Worm (Caenorhabditis elegans): ENCODE measurements around the gene ZK1240.1.
A peak's percentile ranks its signal among the peaks of the same experiment; 100 is the strongest.

ZK1240.1 gene

DNA sequence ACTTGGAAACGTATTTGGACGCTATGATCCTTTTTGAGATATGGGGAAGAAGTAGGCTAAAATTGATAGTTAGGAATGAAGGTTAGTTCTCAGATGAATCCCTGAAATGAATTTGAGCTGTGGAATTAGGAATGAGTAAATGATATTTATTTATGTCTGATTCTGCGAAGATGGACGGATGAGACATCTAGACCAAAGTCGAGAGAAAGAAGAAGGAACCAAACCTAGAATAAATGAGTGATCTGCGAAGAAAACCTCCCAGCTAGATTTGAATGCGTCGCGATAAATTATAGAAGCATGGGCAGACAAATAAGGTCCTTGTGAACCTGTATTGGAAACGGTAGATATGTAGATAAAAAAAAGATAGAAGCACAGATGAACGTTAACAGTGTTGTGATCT is 30.8 kb downstream of the ZK1240.1 start, which contains the start of gene F43C11.16:
Gene F43C11.16 (minus strand): TSS at position 101 of the 400 bp plus-strand sequence.
- no peak for TF ChIP-seq aly-2 (tag; optimal IDR thresholded peaks at IDR 0.05)
- no peak for TF ChIP-seq efl-1 (optimal IDR thresholded peaks at IDR 0.05)
- peak in 1 of 2 experiments; percentile 18 for TF ChIP-seq efl-1 (GFP tag; optimal IDR thresholded peaks at IDR 0.05 in 1 of 2)

DNA sequence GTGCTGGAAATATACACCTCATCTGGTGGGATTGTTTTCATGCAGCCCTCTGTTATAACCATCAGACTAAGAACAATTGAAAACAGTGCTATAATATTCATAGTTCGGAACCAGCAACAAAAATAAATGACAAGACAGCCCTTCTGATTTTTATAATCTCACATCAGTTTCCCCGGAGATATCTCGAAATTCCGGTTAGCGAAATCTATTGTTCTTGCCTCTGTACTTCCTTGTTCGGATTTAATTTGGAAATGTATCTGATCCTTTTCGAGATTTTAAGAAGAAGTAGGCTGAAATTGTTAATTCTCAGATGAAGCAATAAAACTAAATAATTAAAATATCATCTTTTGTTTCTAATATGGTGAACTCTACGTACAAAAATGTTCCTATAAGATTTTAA is 34.5 kb downstream of the ZK1240.1 start, which contains the start of gene F43C11.11:
Gene F43C11.11 (minus strand): TSS at position 101 of the 400 bp plus-strand sequence.
- TF ChIP-seq hlh-17 (GFP tag; optimal IDR thresholded peaks at IDR 0.05; ENCODE audit: borderline replicate concordance), result no peak
- no peak for TF ChIP-seq egl-13 (tag; optimal IDR thresholded peaks at IDR 0.05)
- no peak for TF ChIP-seq efl-1 (optimal IDR thresholded peaks at IDR 0.05)
- TF ChIP-seq efl-1 (GFP tag; optimal IDR thresholded peaks at IDR 0.05 in 1 of 2), result no peak
- no peak for TF ChIP-seq aly-2 (tag; optimal IDR thresholded peaks at IDR 0.05)
- no peak for TF ChIP-seq F16B12.6 (tag; optimal IDR thresholded peaks at IDR 0.05)
- TF ChIP-seq tbx-2 (tag; optimal IDR thresholded peaks at IDR 0.05), result no peak
- no peak for TF ChIP-seq nhr-85 (tag)
- no peak for TF ChIP-seq jun-1 (tag; optimal IDR thresholded peaks at IDR 0.05)
- no peak for TF ChIP-seq fos-1 (tag; optimal IDR thresholded peaks at IDR 0.05)
- no peak for TF ChIP-seq sox-4 (tag; optimal IDR thresholded peaks at IDR 0.05)
- no peak for TF ChIP-seq ceh-90 (tag; optimal IDR thresholded peaks at IDR 0.05)
- no peak for TF ChIP-seq ceh-88 (GFP tag; IDR thresholded peaks at IDR 0.05)
- no peak for TF ChIP-seq unc-98 (GFP tag; IDR thresholded peaks at IDR 0.05)
- TF ChIP-seq irx-1 (tag; optimal IDR thresholded peaks at IDR 0.05), result no peak
- TF ChIP-seq lin-35 (GFP tag; optimal IDR thresholded peaks at IDR 0.05), result no peak
- no peak for TF ChIP-seq unc-62 (GFP tag; optimal IDR thresholded peaks at IDR 0.05)
- no peak for TF ChIP-seq zip-4 (GFP tag; optimal IDR thresholded peaks at IDR 0.05)
- no peak for TF ChIP-seq unc-130 (tag; optimal IDR thresholded peaks at IDR 0.05)

DNA sequence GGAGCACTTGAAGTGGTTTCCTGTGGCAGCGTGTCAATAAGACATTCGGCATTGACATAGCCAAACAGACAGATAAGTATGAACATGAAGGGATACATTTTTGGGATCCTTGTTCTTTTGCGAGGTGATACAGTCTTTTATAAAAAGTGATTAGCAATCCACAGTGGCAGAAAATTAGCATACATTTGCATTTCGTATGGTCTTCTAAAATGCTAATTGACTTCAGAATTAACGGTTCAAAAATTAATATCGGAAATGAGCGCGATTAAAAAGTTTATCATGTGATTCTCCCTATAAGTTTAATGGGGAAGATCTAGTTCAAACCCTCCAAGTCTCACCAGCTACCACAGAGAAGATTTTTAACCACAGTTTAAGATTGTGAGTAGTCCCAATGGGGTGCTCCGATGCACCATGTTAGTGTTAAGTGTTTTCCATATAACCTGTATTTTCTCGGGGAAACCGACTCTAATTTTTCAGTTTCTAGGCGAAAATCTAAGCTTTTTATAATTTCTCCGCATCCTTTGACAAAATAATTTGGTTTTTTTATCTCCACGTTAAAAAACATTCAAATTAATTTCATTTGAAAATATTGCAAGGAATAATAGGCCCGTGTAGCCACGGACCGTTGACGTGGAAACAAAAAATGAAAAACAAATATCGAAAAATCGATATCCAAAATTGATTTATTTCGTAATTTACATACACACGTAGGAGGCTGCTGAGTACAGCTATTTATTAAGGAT is 37.6 kb downstream of the ZK1240.1 start, which contains the start of the genes F43C11.12 and F16G10.5:
Gene F43C11.12 (minus strand): TSS at position 101 of the 743 bp plus-strand sequence.
Gene F16G10.5 (plus strand): TSS at position 693 of the 743 bp plus-strand sequence.
- TF ChIP-seq fkh-8 (tag; optimal IDR thresholded peaks at IDR 0.05), result no peak
- no peak for TF ChIP-seq hlh-4 (tag; optimal IDR thresholded peaks at IDR 0.05)
- no peak for TF ChIP-seq hpl-2 (GFP tag; optimal IDR thresholded peaks at IDR 0.05)
- no peak for TF ChIP-seq aha-1 (tag; optimal IDR thresholded peaks at IDR 0.05)
- TF ChIP-seq nhr-84 (tag; optimal IDR thresholded peaks at IDR 0.05), result no peak
- TF ChIP-seq ceh-82 (tag; optimal IDR thresholded peaks at IDR 0.05), result no peak
- TF ChIP-seq xbp-1 (tag; optimal IDR thresholded peaks at IDR 0.05), result no peak
- TF ChIP-seq elt-2 (tag; optimal IDR thresholded peaks at IDR 0.05), result no peak
- TF ChIP-seq zag-1 (tag; optimal IDR thresholded peaks at IDR 0.05), result no peak
- no peak for TF ChIP-seq ceh-88 (GFP tag; IDR thresholded peaks at IDR 0.05)
- no peak for TF ChIP-seq Y116A8C.19 (tag; optimal IDR thresholded peaks at IDR 0.05; ENCODE audit: borderline replicate concordance)
- TF ChIP-seq unc-62 (GFP tag; optimal IDR thresholded peaks at IDR 0.05), result no peak
- no peak for TF ChIP-seq nhr-85 (tag)
- no peak for TF ChIP-seq lin-15B (tag; optimal IDR thresholded peaks at IDR 0.05)
- TF ChIP-seq ets-5 (GFP tag; IDR thresholded peaks at IDR 0.05), result no peak
- no peak for TF ChIP-seq fkh-10 (GFP tag; optimal IDR thresholded peaks at IDR 0.05)
- no peak for TF ChIP-seq hlh-17 (GFP tag; optimal IDR thresholded peaks at IDR 0.05; ENCODE audit: borderline replicate concordance)

DNA sequence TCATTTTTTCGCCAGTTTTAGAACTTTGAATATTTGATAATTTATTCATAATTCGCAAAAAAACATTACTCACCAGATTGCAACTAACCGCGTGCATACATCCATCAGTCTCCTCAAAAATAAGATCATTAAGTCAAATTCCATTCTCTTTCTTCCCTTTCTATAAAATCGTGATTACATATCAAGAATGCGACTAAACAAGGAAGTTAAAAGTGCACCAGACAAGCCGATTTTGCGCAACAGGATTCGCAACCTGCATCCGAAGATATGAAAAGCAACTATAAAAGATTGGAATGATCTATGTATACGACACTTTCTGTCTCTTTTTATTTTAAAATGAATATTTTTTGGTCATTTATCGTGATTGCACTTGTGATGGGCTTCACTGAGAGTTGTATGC is 39.8 kb downstream of the ZK1240.1 start, which contains the start of gene hpo-25:
Gene hpo-25 (plus strand): TSS at position 301 of the 400 bp plus-strand sequence.
- TF ChIP-seq nhr-85 (tag) (no peak), dsc-1 (tag; optimal IDR thresholded peaks at IDR 0.05) (no peak), pag-3 (tag; optimal IDR thresholded peaks at IDR 0.05; ENCODE audit: borderline replicate concordance, insufficient read depth) (no peak), unc-62 (GFP tag; optimal IDR thresholded peaks at IDR 0.05) (no peak), pqm-1 (tag; optimal IDR thresholded peaks at IDR 0.05) (no peak), skn-1 (tag; optimal IDR thresholded peaks at IDR 0.05) (no peak), nhr-12 (tag; optimal IDR thresholded peaks at IDR 0.05) (no peak), nhr-76 (tag; optimal IDR thresholded peaks at IDR 0.05) (no peak), nhr-237 (tag; optimal IDR thresholded peaks at IDR 0.05) (no peak), nhr-19 (GFP tag; conservative IDR thresholded peaks at IDR 0.05) (no peak), nhr-90 (tag; optimal IDR thresholded peaks at IDR 0.05; ENCODE audit: poor library complexity) (no peak), mdl-1 (tag; optimal IDR thresholded peaks at IDR 0.05) (no peak), egl-13 (tag; optimal IDR thresholded peaks at IDR 0.05) (no peak), snpc-4 (tag; optimal IDR thresholded peaks at IDR 0.05) (no peak), zag-1 (tag; optimal IDR thresholded peaks at IDR 0.05) (no peak), lin-35 (GFP tag; optimal IDR thresholded peaks at IDR 0.05) (no peak), sptf-1 (tag; optimal IDR thresholded peaks at IDR 0.05) (no peak), ceh-82 (tag; optimal IDR thresholded peaks at IDR 0.05) (no peak), ceh-8 (GFP tag; optimal IDR thresholded peaks at IDR 0.05) (no peak), ama-1 (optimal IDR thresholded peaks at IDR 0.05) (no peak)

All from whole organism, L1 larva.